Worm (Caenorhabditis elegans): Measurements from ENCODE around the gene rpoa-1.

DNA sequence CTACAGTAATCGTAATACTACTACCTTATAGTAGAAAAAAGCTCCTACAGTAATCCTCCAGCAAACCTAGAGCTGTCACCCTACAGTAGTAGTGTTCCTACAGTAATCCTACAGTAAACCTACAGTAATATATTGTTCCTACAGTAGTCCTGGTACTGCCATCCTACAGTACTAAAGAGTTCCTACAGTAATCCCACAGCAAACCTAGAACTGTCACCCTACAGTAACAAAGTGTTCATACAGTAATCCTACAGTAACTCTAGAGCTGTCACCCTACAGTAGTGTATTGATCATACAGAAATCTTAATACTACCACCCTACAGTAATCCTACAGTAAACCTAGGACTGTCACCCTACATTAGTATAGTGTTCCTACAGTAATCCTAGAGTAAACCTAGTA is 18.6 kb upstream of the rpoa-1 start:
- TF ChIP-seq nhr-41 (GFP tag; IDR thresholded peaks at IDR 0.05) (no peak), ces-1 (GFP tag; optimal IDR thresholded peaks at IDR 0.05) (no peak), ZK546.5 (tag; optimal IDR thresholded peaks at IDR 0.05) (no peak), nhr-28 (tag; optimal IDR thresholded peaks at IDR 0.05) (no peak), vab-7 (GFP tag; IDR thresholded peaks at IDR 0.05) (no peak), nhr-11 (tag; optimal IDR thresholded peaks at IDR 0.05) (no peak)
